Worm (Caenorhabditis elegans) whole organism, late embryonic: ENCODE measurements around the gene moc-1.

ENCODE experiments used
- T23F11.4 ChIP-seq: fragments of 200-800 bp; sonication (Bioruptor generic); optimal IDR thresholded peaks from 2 replicates; lab custom pipeline; 2018; ENCODE audit warnings: mild to moderate bottlenecking, missing genetic modification characterization, missing compliant biosample characterization
- ama-1 ChIP-seq: fragments of 150-350 bp; optimal IDR thresholded peaks from 2 replicates; lab custom pipeline; 2014
- ceh-9 ChIP-seq: sonication (generic microtip); optimal IDR thresholded peaks from 2 replicates; lab custom pipeline; 2016; ENCODE audit warnings: mild to moderate bottlenecking, missing genetic modification characterization, inconsistent platforms, missing compliant biosample characterization
- dve-1 ChIP-seq: sonication (generic microtip); optimal IDR thresholded peaks from 2 replicates; lab custom pipeline; 2017; ENCODE audit warnings: antibody characterized with exemption, mild to moderate bottlenecking, missing genetic modification characterization, missing compliant biosample characterization
- ets-4 ChIP-seq: sonication (generic microtip); optimal IDR thresholded peaks from 2 replicates; lab custom pipeline; 2016; ENCODE audit warnings: missing genetic modification characterization, missing compliant biosample characterization
- fkh-10 ChIP-seq: fragments of 150-350 bp; optimal IDR thresholded peaks from 2 replicates; lab custom pipeline; 2014; ENCODE audit warnings: missing biosample characterization, missing genetic modification reagents, missing genetic modification characterization
- madf-2 ChIP-seq: sonication (generic microtip); optimal IDR thresholded peaks from 2 replicates; lab custom pipeline; 2017; ENCODE audit warnings: missing genetic modification characterization, missing compliant biosample characterization
- nhr-232 ChIP-seq: sonication (generic microtip); optimal IDR thresholded peaks from 2 replicates; lab custom pipeline; 2016; ENCODE audit warnings: missing genetic modification characterization, missing compliant biosample characterization
- odd-2 ChIP-seq: sonication (generic microtip); optimal IDR thresholded peaks from 2 replicates; lab custom pipeline; 2017; ENCODE audit warnings: antibody characterized with exemption, mild to moderate bottlenecking, missing genetic modification characterization, missing compliant biosample characterization
- pag-3 ChIP-seq: sonication (generic microtip); optimal IDR thresholded peaks from 2 replicates; lab custom pipeline; 2016; ENCODE audit warnings: missing compliant biosample characterization, missing genetic modification characterization, borderline replicate concordance
- pax-1 ChIP-seq: fragments of 150-350 bp; optimal IDR thresholded peaks from 2 replicates; lab custom pipeline; 2014; ENCODE audit warnings: missing biosample characterization, missing genetic modification characterization
- ref-2 ChIP-seq: sonication (generic microtip); optimal IDR thresholded peaks from 2 replicates; lab custom pipeline; 2016; ENCODE audit warnings: missing genetic modification characterization, missing compliant biosample characterization
- sox-4 ChIP-seq: sonication (generic microtip); optimal IDR thresholded peaks from 2 replicates; lab custom pipeline; 2017; ENCODE audit warnings: mild to moderate bottlenecking, missing genetic modification characterization, inconsistent platforms, missing compliant biosample characterization
- unc-55 ChIP-seq: sonication (generic microtip); optimal IDR thresholded peaks from 2 replicates; lab custom pipeline; 2017; ENCODE audit warnings: missing biosample characterization, missing genetic modification reagents, missing genetic modification characterization

ce11 chrX:10150918-10151317, 12.5 kb upstream of the moc-1 start:
- TF ChIP-seq nhr-232 (tag; lab: Kevin White, UChicago) (no peak), madf-2 (tag; lab: Kevin White, UChicago) (no peak), pag-3 (tag; lab: Kevin White, UChicago) (no peak), ceh-9 (tag; lab: Kevin White, UChicago) (no peak), ama-1 (lab: Kevin White, UChicago) (no peak), T23F11.4 (GFP tag; lab: Kevin White, UChicago) (no peak), dve-1 (tag; lab: Kevin White, UChicago) (no peak), unc-55 (GFP tag; lab: Kevin White, UChicago) (no peak), fkh-10 (GFP tag; lab: Kevin White, UChicago) (no peak), ref-2 (tag; lab: Kevin White, UChicago) (no peak), ets-4 (tag; lab: Kevin White, UChicago) (no peak), pax-1 (tag; lab: Kevin White, UChicago) (no peak), odd-2 (tag; lab: Kevin White, UChicago) (no peak), sox-4 (no peak)
